Fruit fly (Drosophila melanogaster): ENCODE results near the gene CG9921.

CG9921 gene

DNA sequence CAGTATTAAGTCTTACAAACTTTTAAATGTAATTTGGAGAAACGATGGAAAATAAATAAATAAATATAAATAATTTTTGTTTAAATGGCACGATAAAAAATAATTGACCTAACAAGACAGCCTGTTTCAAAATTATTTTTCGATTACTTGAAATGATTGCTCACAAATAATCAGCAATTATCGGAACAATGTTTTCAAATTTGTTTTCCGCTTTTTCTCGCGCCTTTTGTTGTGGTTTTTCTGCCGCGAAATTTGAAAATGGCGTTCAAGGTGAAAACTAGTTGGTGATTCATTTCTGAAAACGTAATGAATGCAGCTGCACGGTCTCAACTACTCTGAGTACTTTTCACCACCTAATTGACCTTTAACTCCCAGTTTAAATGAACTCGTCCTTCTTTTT is 12.4 kb downstream of the CG9921 start (continued):
- no peak for TF ChIP-seq hth (optimal IDR thresholded peaks at IDR 0.05)
- TF ChIP-seq pzg (GFP tag; optimal IDR thresholded peaks at IDR 0.05): peak; percentile 29
- TF ChIP-seq CG15514 (GFP tag; optimal IDR thresholded peaks at IDR 0.05): peak; percentile 93
- 0 out of 3 replicates have a peak, but pooled peaks have one; percentile 13 for TF ChIP-seq Doc3 (GFP tag; IDR thresholded peaks at IDR 0.05; ENCODE audit: partially characterized antibody)
- TF ChIP-seq Scr (GFP tag; IDR thresholded peaks at IDR 0.05; ENCODE audit: partially characterized antibody): peak; percentile 25
- TF ChIP-seq CG4854 (GFP tag; optimal IDR thresholded peaks at IDR 0.05): no peak
- TF ChIP-seq insv (GFP tag; optimal IDR thresholded peaks at IDR 0.05): no peak
- TF ChIP-seq CG13287 (GFP tag; IDR thresholded peaks at IDR 0.05; ENCODE audit: partially characterized antibody): peak; percentile 29; the same call in 1 of the 2 replicates
- TF ChIP-seq Dref (GFP tag; IDR thresholded peaks at IDR 0.05): peak; percentile 62
- no peak for TF ChIP-seq jing (GFP tag; optimal IDR thresholded peaks at IDR 0.05)
- TF ChIP-seq eyg (GFP tag; optimal IDR thresholded peaks at IDR 0.05): no peak
- TF ChIP-seq bbx (GFP tag; IDR thresholded peaks at IDR 0.05; ENCODE audit: partially characterized antibody): peak; percentile 42; the same call in 1 of the 2 replicates
- TF ChIP-seq p53 (GFP tag; optimal IDR thresholded peaks at IDR 0.05): no peak
- TF ChIP-seq dmrt99B (tag; optimal IDR thresholded peaks at IDR 0.05): no peak
- peak; percentile 68 for TF ChIP-seq CG2116 (GFP tag; optimal IDR thresholded peaks at IDR 0.05)
- no peak for TF ChIP-seq Six4 (GFP tag; optimal IDR thresholded peaks at IDR 0.05)
- TF ChIP-seq Dp (GFP tag; optimal IDR thresholded peaks at IDR 0.05): peak; percentile 82
- peak; percentile 1 for TF ChIP-seq Sry-δ (GFP tag; optimal IDR thresholded peaks at IDR 0.05)
- peak; percentile 51 for TF ChIP-seq Ets97D (GFP tag; optimal IDR thresholded peaks at IDR 0.05)
- no peak for TF ChIP-seq mirr (GFP tag; optimal IDR thresholded peaks at IDR 0.05)
- TF ChIP-seq CG17361 (GFP tag; IDR thresholded peaks at IDR 0.05): no peak
- TF ChIP-seq HLH4C (GFP tag; IDR thresholded peaks at IDR 0.05; ENCODE audit: partially characterized antibody): no peak
- TF ChIP-seq pfk (GFP tag; optimal IDR thresholded peaks at IDR 0.05): peak; percentile 75
- no peak for TF ChIP-seq CG11247 (GFP tag; IDR thresholded peaks at IDR 0.05)
- no peak for TF ChIP-seq repo (GFP tag; optimal IDR thresholded peaks at IDR 0.05)
- no peak for TF ChIP-seq sima (GFP tag; optimal IDR thresholded peaks at IDR 0.05)
- no peak for TF ChIP-seq wek (GFP tag; optimal IDR thresholded peaks at IDR 0.05)

- peak; percentile 82 for TF ChIP-seq MESR4 (GFP tag; optimal IDR thresholded peaks at IDR 0.05)
- TF ChIP-seq CG17829 (tag; optimal IDR thresholded peaks at IDR 0.05): peak; percentile 11
- TF ChIP-seq Sry-δ (GFP tag; optimal IDR thresholded peaks at IDR 0.05): peak; percentile 80
- peak; percentile 69 for TF ChIP-seq vnd (GFP tag; IDR thresholded peaks at IDR 0.05; ENCODE audit: partially characterized antibody)
- TF ChIP-seq Dek (tag; optimal IDR thresholded peaks at IDR 0.05): no peak
- no peak for TF ChIP-seq CG9609 (GFP tag; optimal IDR thresholded peaks at IDR 0.05)
- TF ChIP-seq CG11696 (GFP tag; IDR thresholded peaks at IDR 0.05): peak; percentile 19; the same call in 1 of the 2 replicates
- TF ChIP-seq CG42726 (GFP tag; IDR thresholded peaks at IDR 0.05; ENCODE audit: partially characterized antibody): peak; percentile 92
- TF ChIP-seq ro (GFP tag; IDR thresholded peaks at IDR 0.05): no peak
- TF ChIP-seq tap (tag; optimal IDR thresholded peaks at IDR 0.05): no peak
- TF ChIP-seq Ssrp (tag; optimal IDR thresholded peaks at IDR 0.05): no peak
- no peak for TF ChIP-seq CG1529 (GFP tag; optimal IDR thresholded peaks at IDR 0.05)
- peak; percentile 85 for TF ChIP-seq CG6791 (GFP tag; IDR thresholded peaks at IDR 0.05; ENCODE audit: partially characterized antibody)
- TF ChIP-seq CG9876 (GFP tag; optimal IDR thresholded peaks at IDR 0.05): no peak
- TF ChIP-seq tna (GFP tag; IDR thresholded peaks at IDR 0.05; ENCODE audit: partially characterized antibody): peak; percentile 73
- peak; percentile 48; the same call in 1 of the 2 replicates for TF ChIP-seq onecut (GFP tag; IDR thresholded peaks at IDR 0.05)
- no peak for TF ChIP-seq tx (GFP tag; optimal IDR thresholded peaks at IDR 0.05)
- TF ChIP-seq CG4424 (GFP tag; optimal IDR thresholded peaks at IDR 0.05): peak; percentile 43
- TF ChIP-seq CG13123 (GFP tag; optimal IDR thresholded peaks at IDR 0.05): no peak
- peak; percentile 48 for TF ChIP-seq wek (GFP tag; optimal IDR thresholded peaks at IDR 0.05)
- no peak for TF ChIP-seq CG5180 (GFP tag; optimal IDR thresholded peaks at IDR 0.05)
- peak; percentile 64; the same call in 2 of the 3 replicates for TF ChIP-seq zen2 (GFP tag; IDR thresholded peaks at IDR 0.05; ENCODE audit: partially characterized antibody)
- TF ChIP-seq knrl (GFP tag; IDR thresholded peaks at IDR 0.05; ENCODE audit: partially characterized antibody): peak; percentile 79
- TF ChIP-seq Elba2 (GFP tag; optimal IDR thresholded peaks at IDR 0.05): no peak
Measured at dm6 chrX:16320197-16320921, 13.0 kb downstream of the CG9921 start, which contains the start of gene Cyp1. Cyp1 (minus strand) TSS chrX:16320370.
